Worm (Caenorhabditis elegans) whole organism, L2 larva: ENCODE measurements around the gene C29F9.9.

Experiments
- C34F6.9 ChIP-seq: fragments of 150-350 bp; optimal IDR thresholded peaks from 2 replicates; lab custom pipeline; 2014; ENCODE audit warnings: missing biosample characterization, missing genetic modification characterization
- F13H6.1 ChIP-seq: sonication (generic microtip); optimal IDR thresholded peaks from 2 replicates; lab custom pipeline; 2016; ENCODE audit warnings: missing genetic modification characterization, missing compliant biosample characterization
- Y55F3AM.14 ChIP-seq: fragments of 200-800 bp; sonication (Bioruptor generic); optimal IDR thresholded peaks from 2 replicates; lab custom pipeline; 2018; ENCODE audit warnings: mild to moderate bottlenecking, missing genetic modification characterization, missing compliant biosample characterization
- ZK546.5 ChIP-seq: sonication (generic microtip); optimal IDR thresholded peaks from 2 replicates; lab custom pipeline; 2017; ENCODE audit warnings: missing biosample characterization, missing genetic modification characterization
- alr-1 ChIP-seq: fragments of 150-350 bp; optimal IDR thresholded peaks from 2 replicates; lab custom pipeline; 2014; ENCODE audit warnings: missing biosample characterization, missing genetic modification characterization
- aly-2 ChIP-seq: fragments of 150-350 bp; optimal IDR thresholded peaks from 2 replicates; lab custom pipeline; 2014; ENCODE audit warnings: missing biosample characterization, missing genetic modification characterization
- ama-1 ChIP-seq: fragments of 150-350 bp; optimal IDR thresholded peaks from 2 replicates; lab custom pipeline; 2018; ENCODE audit warnings: inconsistent platforms
- blmp-1 ChIP-seq: sonication (generic microtip); optimal IDR thresholded peaks from 2 replicates; lab custom pipeline; 2017; ENCODE audit warnings: missing genetic modification characterization, mild to moderate bottlenecking, missing compliant biosample characterization, antibody characterized with exemption, moderate library complexity; ENCODE audit not compliant: insufficient read depth
- ceh-16 ChIP-seq: fragments of 150-350 bp; optimal IDR thresholded peaks from 2 replicates; lab custom pipeline; 2014; ENCODE audit warnings: missing biosample characterization, missing genetic modification characterization
- ceh-82 ChIP-seq: fragments of 150-350 bp; optimal IDR thresholded peaks from 2 replicates; lab custom pipeline; 2014; ENCODE audit warnings: missing biosample characterization, missing genetic modification characterization
- crh-2 ChIP-seq: sonication (generic microtip); optimal IDR thresholded peaks from 2 replicates; lab custom pipeline; 2017; ENCODE audit warnings: missing biosample characterization, missing genetic modification characterization
- dmd-4 ChIP-seq: sonication (generic microtip); optimal IDR thresholded peaks from 2 replicates; lab custom pipeline; 2017; ENCODE audit warnings: missing biosample characterization, missing genetic modification characterization
- egl-27 ChIP-seq: sonication (generic microtip); optimal IDR thresholded peaks from 3 replicates; lab custom pipeline; 2017; ENCODE audit warnings: missing biosample characterization, missing genetic modification reagents, missing genetic modification characterization
- elt-1 ChIP-seq: fragments of 150-350 bp; optimal IDR thresholded peaks from 2 replicates; lab custom pipeline; 2014; ENCODE audit warnings: missing biosample characterization, missing genetic modification characterization
- elt-3 ChIP-seq: sonication (generic microtip); optimal IDR thresholded peaks from 2 replicates; lab custom pipeline; 2017; ENCODE audit warnings: missing biosample characterization, missing genetic modification characterization
- fos-1 ChIP-seq: fragments of 150-350 bp; optimal IDR thresholded peaks from 2 replicates; lab custom pipeline; 2014; ENCODE audit warnings: missing biosample characterization, missing genetic modification characterization
- gmeb-1 ChIP-seq: fragments of 150-350 bp; optimal IDR thresholded peaks from 2 replicates; lab custom pipeline; 2014; ENCODE audit warnings: missing biosample characterization, missing genetic modification characterization
- lin-11 ChIP-seq: fragments of 150-350 bp; sonication (generic microtip); optimal IDR thresholded peaks from 2 replicates; lab custom pipeline; 2014; ENCODE audit warnings: missing biosample characterization, missing genetic modification characterization, inconsistent platforms, mixed read lengths
- lin-13 ChIP-seq: fragments of 150-350 bp; optimal IDR thresholded peaks from 2 replicates; lab custom pipeline; 2014; ENCODE audit warnings: missing biosample characterization, missing genetic modification reagents, missing genetic modification characterization
- lin-39 ChIP-seq: fragments of 150-350 bp; optimal IDR thresholded peaks from 2 replicates; lab custom pipeline; 2014; ENCODE audit warnings: missing biosample characterization, missing genetic modification reagents, missing genetic modification characterization
- lsy-2 ChIP-seq, 2 experiments: fragments of 150-350 bp in 1 of 2; sonication (generic microtip) in 1 of 2; optimal IDR thresholded peaks; 2 replicates each; lab custom pipeline; 2014 to 2017; ENCODE audit warnings: missing biosample characterization in 2 of 2, missing genetic modification characterization in 2 of 2
- mab-5 ChIP-seq: fragments of 150-350 bp; optimal IDR thresholded peaks from 2 replicates; lab custom pipeline; 2014; ENCODE audit warnings: missing biosample characterization, missing genetic modification characterization
- mbf-1 ChIP-seq: sonication (generic microtip); optimal IDR thresholded peaks from 2 replicates; lab custom pipeline; 2017; ENCODE audit warnings: missing biosample characterization, missing genetic modification characterization
- mdl-1 ChIP-seq, 2 experiments: fragments of 150-350 bp in 1 of 2; sonication (generic microtip) in 1 of 2; optimal IDR thresholded peaks; 2 replicates each; lab custom pipeline; 2017; ENCODE audit warnings: missing biosample characterization in 2 of 2, missing genetic modification characterization in 2 of 2
- nhr-10 ChIP-seq: sonication (generic microtip); optimal IDR thresholded peaks from 2 replicates; lab custom pipeline; 2017; ENCODE audit warnings: missing biosample characterization, missing genetic modification characterization
- nhr-11 ChIP-seq: fragments of 150-350 bp; optimal IDR thresholded peaks from 2 replicates; lab custom pipeline; 2014; ENCODE audit warnings: missing biosample characterization, missing genetic modification characterization
- nhr-129 ChIP-seq: fragments of 150-350 bp; optimal IDR thresholded peaks from 2 replicates; lab custom pipeline; 2014; ENCODE audit warnings: missing biosample characterization, missing genetic modification characterization
- nhr-21 ChIP-seq: fragments of 150-350 bp; optimal IDR thresholded peaks from 2 replicates; lab custom pipeline; 2014; ENCODE audit warnings: missing biosample characterization, missing genetic modification characterization
- nhr-23 ChIP-seq: fragments of 150-350 bp; optimal IDR thresholded peaks from 2 replicates; lab custom pipeline; 2014; ENCODE audit warnings: missing biosample characterization, missing genetic modification reagents, missing genetic modification characterization
- nhr-237 ChIP-seq: fragments of 150-350 bp; optimal IDR thresholded peaks from 2 replicates; lab custom pipeline; 2014; ENCODE audit warnings: missing biosample characterization, missing genetic modification characterization
- nhr-25 ChIP-seq: fragments of 150-350 bp; sonication (generic microtip); optimal IDR thresholded peaks from 3 replicates; lab custom pipeline; 2014; ENCODE audit warnings: missing biosample characterization, missing genetic modification characterization
- nhr-6 ChIP-seq: fragments of 150-350 bp; optimal IDR thresholded peaks from 2 replicates; lab custom pipeline; 2014; ENCODE audit warnings: missing biosample characterization, missing genetic modification characterization
- peb-1 ChIP-seq: fragments of 150-350 bp; optimal IDR thresholded peaks from 2 replicates; lab custom pipeline; 2014; ENCODE audit warnings: missing biosample characterization, missing genetic modification characterization
- sem-4 ChIP-seq: fragments of 150-350 bp; optimal IDR thresholded peaks from 2 replicates; lab custom pipeline; 2014; ENCODE audit warnings: missing biosample characterization, missing genetic modification reagents, missing genetic modification characterization
- skn-1 ChIP-seq: sonication (generic microtip); optimal IDR thresholded peaks from 2 replicates; lab custom pipeline; 2017; ENCODE audit warnings: missing biosample characterization, missing genetic modification characterization
- sma-3 ChIP-seq: sonication (generic microtip); optimal IDR thresholded peaks from 2 replicates; lab custom pipeline; 2016; ENCODE audit warnings: missing genetic modification reagents, missing genetic modification characterization, missing compliant biosample characterization
- sma-9 ChIP-seq, 2 experiments: fragments of 150-350 bp in 1 of 2; sonication (generic microtip) in 1 of 2; optimal IDR thresholded peaks; 2 replicates each; lab custom pipeline; 2014 to 2016; ENCODE audit warnings: missing genetic modification characterization in 2 of 2, mild to moderate bottlenecking in 1 of 2, missing biosample characterization in 1 of 2, missing compliant biosample characterization in 1 of 2, missing genetic modification reagents in 1 of 2, moderate library complexity in 1 of 2
- snpc-4 ChIP-seq: fragments of 150-350 bp; optimal IDR thresholded peaks from 2 replicates; lab custom pipeline; 2014; ENCODE audit warnings: missing biosample characterization, missing genetic modification characterization
- unc-39 ChIP-seq: fragments of 150-350 bp; optimal IDR thresholded peaks from 2 replicates; lab custom pipeline; 2014; ENCODE audit warnings: missing biosample characterization, missing genetic modification characterization
- unc-55 ChIP-seq: fragments of 150-350 bp; sonication (generic microtip); optimal IDR thresholded peaks from 3 replicates; lab custom pipeline; 2014; ENCODE audit warnings: missing biosample characterization, missing genetic modification reagents, missing genetic modification characterization
- unc-62 ChIP-seq: fragments of 150-350 bp; optimal IDR thresholded peaks from 2 replicates; lab custom pipeline; 2014; ENCODE audit warnings: missing biosample characterization, missing genetic modification reagents, missing genetic modification characterization
- zag-1 ChIP-seq: fragments of 150-350 bp; optimal IDR thresholded peaks from 2 replicates; lab custom pipeline; 2014; ENCODE audit warnings: missing biosample characterization, missing genetic modification characterization
- ztf-1 ChIP-seq: fragments of 200-800 bp; sonication (Bioruptor generic); conservative IDR thresholded peaks from 2 replicates; pipeline ENCODE4 v1.3.6; 2022; ENCODE audit warnings: missing genetic modification characterization, missing compliant biosample characterization
- ztf-11 ChIP-seq: sonication (generic microtip); optimal IDR thresholded peaks from 2 replicates; lab custom pipeline; 2017; ENCODE audit warnings: missing biosample characterization, missing genetic modification characterization
- ztf-4 ChIP-seq: fragments of 150-350 bp; optimal IDR thresholded peaks from 2 replicates; lab custom pipeline; 2014; ENCODE audit warnings: missing biosample characterization, missing genetic modification characterization

C29F9.9 gene

ce11 chrIII:64747-65625 lies 33.7 kb downstream of the C29F9.9 start:
- TF ChIP-seq mbf-1 (tag; lab: Kevin White, UChicago) (no peak), ama-1 (lab: Kevin White, UChicago) (no peak), unc-39 (tag; lab: Kevin White, UChicago) (no peak), nhr-23 (no peak), lsy-2 (tag; optimal IDR thresholded peaks at IDR 0.05; lab: Kevin White, UChicago) (peak in 1 of 2 experiments; percentile 29), lin-11 (tag; lab: Kevin White, UChicago) (peak; percentile 9), ztf-1 (GFP tag; lab: Robert Waterston, UW) (no peak)

DNA sequence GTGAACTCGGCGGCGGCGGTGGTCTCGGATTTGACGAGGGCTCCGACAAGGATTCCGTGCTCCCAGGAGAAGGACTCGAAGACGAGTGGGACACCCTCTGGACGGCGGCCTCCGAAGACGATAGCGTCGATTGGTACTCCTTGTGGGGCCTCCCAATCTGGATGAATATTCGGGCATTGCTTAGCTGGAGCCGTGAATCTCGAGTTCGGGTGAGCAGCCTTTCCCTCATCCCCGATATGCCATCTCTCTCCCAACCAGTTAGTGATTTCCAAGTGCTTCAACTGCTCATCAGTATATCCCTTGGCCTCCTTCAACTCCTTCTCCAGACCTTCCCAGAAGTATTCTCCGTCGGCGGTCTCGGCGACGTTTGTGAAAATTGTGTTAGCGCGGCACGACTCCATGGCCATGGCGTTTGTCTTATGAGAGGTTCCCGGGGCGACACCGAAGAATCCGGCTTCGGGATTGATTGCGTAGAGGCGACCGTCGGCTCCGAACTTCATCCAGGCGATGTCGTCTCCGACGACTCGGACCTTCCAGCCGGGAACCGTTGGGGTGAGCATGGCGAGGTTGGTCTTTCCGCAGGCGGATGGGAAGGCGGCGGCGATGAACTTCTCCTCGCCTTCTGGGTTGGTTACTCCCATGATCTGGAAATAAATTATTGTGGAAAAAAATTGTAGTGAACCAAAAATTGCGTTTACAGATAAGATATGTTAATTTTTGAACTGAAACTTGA lies 35.0 kb downstream of the C29F9.9 start:
- TF ChIP-seq sma-9 (GFP tag; optimal IDR thresholded peaks at IDR 0.05; lab: Kevin White, UChicago) (no peak), sma-9 (tag; optimal IDR thresholded peaks at IDR 0.05; lab: Kevin White, UChicago) (no peak), ztf-1 (GFP tag; lab: Robert Waterston, UW) (0 out of 2 replicates have a peak, but pooled peaks have one; percentile 33)

ce11 chrIII:62383-62873 lies 36.3 kb downstream of the C29F9.9 start:
- TF ChIP-seq nhr-237, result no peak
- peak; percentile 45 for TF ChIP-seq sma-9 (GFP tag; optimal IDR thresholded peaks at IDR 0.05; lab: Kevin White, UChicago)
- no peak for TF ChIP-seq sma-9 (tag; optimal IDR thresholded peaks at IDR 0.05; lab: Kevin White, UChicago)
- no peak for TF ChIP-seq aly-2 (tag; lab: Kevin White, UChicago)
- TF ChIP-seq elt-3, result no peak
- TF ChIP-seq ceh-82 (tag; lab: Kevin White, UChicago), result no peak
- TF ChIP-seq alr-1, result no peak
- no peak for TF ChIP-seq Y55F3AM.14 (GFP tag; lab: Kevin White, UChicago)
- TF ChIP-seq gmeb-1 (tag; lab: Kevin White, UChicago), result no peak
- TF ChIP-seq lin-11 (tag; lab: Kevin White, UChicago), result no peak
- TF ChIP-seq ztf-11 (tag; lab: Kevin White, UChicago), result no peak
- TF ChIP-seq mbf-1 (tag; lab: Kevin White, UChicago), result no peak
- peak; percentile 6 for TF ChIP-seq mab-5 (tag; lab: Kevin White, UChicago)
- TF ChIP-seq C34F6.9 (tag; lab: Kevin White, UChicago), result peak; percentile 57
- peak; percentile 58 for TF ChIP-seq nhr-6 (tag; lab: Kevin White, UChicago)
- TF ChIP-seq sma-3, result peak; percentile 6
- no peak for TF ChIP-seq nhr-10 (tag; lab: Kevin White, UChicago)
- no peak for TF ChIP-seq blmp-1 (tag; lab: Kevin White, UChicago)
- no peak for TF ChIP-seq ZK546.5 (tag; lab: Kevin White, UChicago)
- TF ChIP-seq nhr-21 (tag; lab: Kevin White, UChicago), result no peak
- TF ChIP-seq elt-1, result no peak
- TF ChIP-seq ceh-16 (tag; lab: Kevin White, UChicago), result no peak
- peak; percentile 68 for TF ChIP-seq nhr-129
- no peak for TF ChIP-seq snpc-4
- peak; percentile 72 for TF ChIP-seq zag-1 (tag; lab: Kevin White, UChicago)
- TF ChIP-seq ztf-1 (GFP tag; lab: Robert Waterston, UW), result 0 out of 2 replicates have a peak, but pooled peaks have one; percentile 69
- TF ChIP-seq nhr-11, result no peak
- peak; percentile 85 for TF ChIP-seq ztf-4
- TF ChIP-seq skn-1 (tag; lab: Kevin White, UChicago), result no peak
- peak; percentile 65 for TF ChIP-seq sem-4 (tag; lab: Kevin White, UChicago)
- TF ChIP-seq peb-1 (tag; lab: Kevin White, UChicago), result no peak
- no peak for TF ChIP-seq fos-1 (tag; lab: Kevin White, UChicago)
- no peak for TF ChIP-seq dmd-4
- TF ChIP-seq unc-39 (tag; lab: Kevin White, UChicago), result no peak
- TF ChIP-seq unc-55 (GFP tag; lab: Kevin White, UChicago), result peak; percentile 37
- no peak for TF ChIP-seq nhr-23
- TF ChIP-seq nhr-25 (tag; lab: Kevin White, UChicago), result peak; percentile 48
- TF ChIP-seq egl-27 (tag; lab: Kevin White, UChicago), result no peak
- TF ChIP-seq mdl-1 (tag; optimal IDR thresholded peaks at IDR 0.05; lab: Kevin White, UChicago), result no peak
- peak; percentile 47 for TF ChIP-seq crh-2
- no peak for TF ChIP-seq lin-39 (tag; lab: Kevin White, UChicago)
- peak; percentile 63 for TF ChIP-seq lin-13 (GFP tag; lab: Kevin White, UChicago)
- no peak for TF ChIP-seq F13H6.1
- TF ChIP-seq unc-62 (GFP tag; lab: Kevin White, UChicago), result no peak
